Worm (Caenorhabditis elegans): ENCODE results near the gene D1025.10.

- no peak for TF ChIP-seq nhr-76 (tag; optimal IDR thresholded peaks at IDR 0.05)
- no peak for TF ChIP-seq ama-1 (optimal IDR thresholded peaks at IDR 0.05)
- no peak for TF ChIP-seq nhr-77 (tag; optimal IDR thresholded peaks at IDR 0.05)
- TF ChIP-seq grh-1 (GFP tag; IDR thresholded peaks at IDR 0.05) = no peak
- no peak for TF ChIP-seq jun-1 (tag; optimal IDR thresholded peaks at IDR 0.05)
- no peak for TF ChIP-seq elt-3 (tag; optimal IDR thresholded peaks at IDR 0.05)
- TF ChIP-seq unc-130 (tag; optimal IDR thresholded peaks at IDR 0.05) = no peak
- TF ChIP-seq aly-2 (tag; optimal IDR thresholded peaks at IDR 0.05) = no peak
- TF ChIP-seq snpc-4 (tag; optimal IDR thresholded peaks at IDR 0.05) = no peak
- TF ChIP-seq lir-3 (tag; optimal IDR thresholded peaks at IDR 0.05; ENCODE audit: poor library complexity) = no peak
- TF ChIP-seq tbx-2 (tag; optimal IDR thresholded peaks at IDR 0.05) = no peak
- no peak for TF ChIP-seq lin-13 (GFP tag; optimal IDR thresholded peaks at IDR 0.05)
Observed at ce11 chrX:14490486-14490885, 26.2 kb upstream of the D1025.10 start.
